Worm (Caenorhabditis elegans) whole organism, late embryonic: ENCODE results near the gene W10G11.2.

Experiments
- ama-1 ChIP-seq: fragments of 150-350 bp; optimal IDR thresholded peaks from 2 replicates; lab custom pipeline; 2014
- ceh-18 ChIP-seq: sonication (generic microtip); optimal IDR thresholded peaks from 2 replicates; lab custom pipeline; 2016; ENCODE audit warnings: missing genetic modification characterization, missing compliant biosample characterization
- dmd-4 ChIP-seq: sonication (generic microtip); optimal IDR thresholded peaks from 2 replicates; lab custom pipeline; 2016; ENCODE audit warnings: borderline replicate concordance, missing genetic modification characterization, missing compliant biosample characterization
- hlh-30 ChIP-seq: sonication (generic microtip); optimal IDR thresholded peaks from 2 replicates; lab custom pipeline; 2017; ENCODE audit warnings: antibody characterized with exemption, missing genetic modification characterization, missing compliant biosample characterization; ENCODE audit not compliant: insufficient read depth
- lin-11 ChIP-seq: fragments of 200-800 bp; sonication (Bioruptor generic); optimal IDR thresholded peaks from 2 replicates; lab custom pipeline; 2018; ENCODE audit warnings: mild to moderate bottlenecking, missing genetic modification characterization, missing compliant biosample characterization
- nhr-232 ChIP-seq: sonication (generic microtip); optimal IDR thresholded peaks from 2 replicates; lab custom pipeline; 2016; ENCODE audit warnings: missing genetic modification characterization, missing compliant biosample characterization
- pag-3 ChIP-seq: sonication (generic microtip); optimal IDR thresholded peaks from 2 replicates; lab custom pipeline; 2016; ENCODE audit warnings: missing compliant biosample characterization, missing genetic modification characterization, borderline replicate concordance
- pat-9 ChIP-seq: fragments of 200-800 bp; sonication (Bioruptor generic); optimal IDR thresholded peaks from 2 replicates; lab custom pipeline; 2018; ENCODE audit warnings: mild to moderate bottlenecking, missing genetic modification characterization, moderate library complexity, missing compliant biosample characterization
- pax-1 ChIP-seq: fragments of 150-350 bp; optimal IDR thresholded peaks from 2 replicates; lab custom pipeline; 2014; ENCODE audit warnings: missing biosample characterization, missing genetic modification characterization
- ref-2 ChIP-seq: sonication (generic microtip); optimal IDR thresholded peaks from 2 replicates; lab custom pipeline; 2016; ENCODE audit warnings: missing genetic modification characterization, missing compliant biosample characterization
- rnt-1 ChIP-seq: sonication (generic microtip); optimal IDR thresholded peaks from 2 replicates; lab custom pipeline; 2016; ENCODE audit warnings: missing genetic modification characterization, missing compliant biosample characterization
- sdc-2 ChIP-seq: sonication (generic microtip); optimal IDR thresholded peaks from 2 replicates; lab custom pipeline; 2016; ENCODE audit warnings: missing genotype, missing genetic modification characterization, missing compliant biosample characterization
- tbx-2 ChIP-seq: sonication (generic microtip); optimal IDR thresholded peaks from 2 replicates; lab custom pipeline; 2016; ENCODE audit warnings: missing genetic modification characterization, missing compliant biosample characterization
- unc-3 ChIP-seq, 2 experiments: fragments of 200-800 bp in 1 of 2; sonication (Bioruptor generic) in 1 of 2; sonication (generic microtip) in 1 of 2; conservative IDR thresholded peaks in 1 of 2; optimal IDR thresholded peaks in 1 of 2; 2 replicates each; pipeline versions ENCODE4 v1.3.6 to Lab custom; 2016 to 2022; ENCODE audit warnings: missing compliant biosample characterization in 2 of 2, missing genetic modification characterization in 2 of 2, missing genetic modification reagents in 1 of 2

DNA sequence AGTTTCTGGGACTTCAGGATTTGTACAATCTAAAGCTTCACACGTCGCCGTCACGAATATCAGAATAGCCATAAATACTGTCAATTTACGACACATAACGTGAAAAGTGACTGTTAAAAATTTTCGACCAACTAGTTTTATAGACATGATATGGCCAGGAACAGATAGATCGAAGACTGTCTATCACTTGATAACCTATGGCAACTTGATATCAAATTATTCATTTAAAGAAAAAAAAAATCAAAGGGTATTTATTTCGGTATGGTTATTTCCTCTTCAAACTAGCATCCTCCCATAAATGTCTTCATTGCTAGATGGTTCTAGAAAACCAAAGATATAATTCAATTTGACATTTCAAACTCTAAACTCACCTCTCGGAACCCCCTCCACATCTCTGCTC lies 958 bp upstream of the W10G11.2 start, which contains the start of gene W10G11.3:
- TF ChIP-seq ama-1 (lab: Kevin White, UChicago) (no peak), rnt-1 (tag; lab: Kevin White, UChicago) (no peak), unc-3 (GFP tag; conservative IDR thresholded peaks at IDR 0.05; lab: Robert Waterston, UW) (no peak), unc-3 (tag; optimal IDR thresholded peaks at IDR 0.05; lab: Kevin White, UChicago) (no peak), lin-11 (no peak), ceh-18 (tag; lab: Kevin White, UChicago) (no peak), ref-2 (no peak), hlh-30 (tag; lab: Kevin White, UChicago) (no peak), pag-3 (no peak), pax-1 (tag; lab: Kevin White, UChicago) (no peak), pat-9 (tag; lab: Kevin White, UChicago) (no peak), dmd-4 (tag; lab: Kevin White, UChicago) (no peak), nhr-232 (no peak), tbx-2 (tag; lab: Kevin White, UChicago) (no peak), sdc-2 (tag; lab: Kevin White, UChicago) (no peak)
